Fruit fly (Drosophila melanogaster): ENCODE data around the gene Dfd.

Dfd gene

dm6 chr3R:6812107-6812875, 20.7 kb downstream of the Dfd start (continued):
- TF ChIP-seq CG10669 (GFP tag; optimal IDR thresholded peaks at IDR 0.05) (peak; percentile 16), dac (GFP tag; optimal IDR thresholded peaks at IDR 0.05) (no peak), dsx (GFP tag; optimal IDR thresholded peaks at IDR 0.05; ENCODE audit: poor library complexity, severe bottlenecking) (peak; percentile 91), CG7368 (GFP tag; optimal IDR thresholded peaks at IDR 0.05) (peak; percentile 10), Hr4 (GFP tag; optimal IDR thresholded peaks at IDR 0.05) (no peak), fd59A (GFP tag; optimal IDR thresholded peaks at IDR 0.05) (peak; percentile 36), esn (GFP tag; optimal IDR thresholded peaks at IDR 0.05) (peak; percentile 69), CG11902 (GFP tag; optimal IDR thresholded peaks at IDR 0.05) (peak; percentile 31)

- no peak for TF ChIP-seq Hr39 (GFP tag; optimal IDR thresholded peaks at IDR 0.05)
- no peak for TF ChIP-seq CG8319 (GFP tag; optimal IDR thresholded peaks at IDR 0.05)
- no peak for TF ChIP-seq esn (GFP tag; optimal IDR thresholded peaks at IDR 0.05)
- TF ChIP-seq Eip75B (GFP tag; optimal IDR thresholded peaks at IDR 0.05), result no peak
- TF ChIP-seq CG6163 (GFP tag; IDR thresholded peaks at IDR 0.05), result 0 out of 3 replicates have a peak, but pooled peaks have one; percentile 42
- no peak for TF ChIP-seq Sox102F (GFP tag; optimal IDR thresholded peaks at IDR 0.05)
- TF ChIP-seq CG6808 (GFP tag; optimal IDR thresholded peaks at IDR 0.05), result no peak
- peak; percentile 7 for TF ChIP-seq fkh (GFP tag; optimal IDR thresholded peaks at IDR 0.05)
- no peak for TF ChIP-seq net (GFP tag; optimal IDR thresholded peaks at IDR 0.05)
Observed at dm6 chr3R:6812876-6813199, 21.2 kb downstream of the Dfd start.

- TF ChIP-seq fd85E (GFP tag; optimal IDR thresholded peaks at IDR 0.05) (no peak), Hr39 (GFP tag; optimal IDR thresholded peaks at IDR 0.05) (no peak), achi (GFP tag; optimal IDR thresholded peaks at IDR 0.05) (no peak), Eip93F (GFP tag; optimal IDR thresholded peaks at IDR 0.05) (no peak), vri (GFP tag; optimal IDR thresholded peaks at IDR 0.05) (no peak), svp (GFP tag) (no peak), CG11762 (GFP tag; optimal IDR thresholded peaks at IDR 0.05; ENCODE audit: insufficient read depth) (no peak), CG8119 (GFP tag; IDR thresholded peaks at IDR 0.05) (no peak), CG16779 (tag; optimal IDR thresholded peaks at IDR 0.05) (no peak), Ets96B (tag; optimal IDR thresholded peaks at IDR 0.05) (no peak), salr (GFP tag; optimal IDR thresholded peaks at IDR 0.05) (no peak), CG15336 (GFP tag; IDR thresholded peaks at IDR 0.05) (no peak), CG6792 (GFP tag; optimal IDR thresholded peaks at IDR 0.05) (no peak), Lpt (GFP tag; optimal IDR thresholded peaks at IDR 0.05) (no peak), CG11902 (GFP tag; optimal IDR thresholded peaks at IDR 0.05) (no peak), CG3919 (GFP tag; optimal IDR thresholded peaks at IDR 0.05) (no peak), CG31627 (GFP tag; optimal IDR thresholded peaks at IDR 0.05) (no peak), fd59A (GFP tag; optimal IDR thresholded peaks at IDR 0.05) (no peak), Gug (GFP tag; IDR thresholded peaks at IDR 0.05) (no peak)
Observed at dm6 chr3R:6813259-6813658, 21.6 kb downstream of the Dfd start.

- TF ChIP-seq CG4318 (GFP tag; optimal IDR thresholded peaks at IDR 0.05) (no peak), Sox15 (GFP tag; optimal IDR thresholded peaks at IDR 0.05) (no peak), net (GFP tag; optimal IDR thresholded peaks at IDR 0.05) (no peak), CG15336 (GFP tag; IDR thresholded peaks at IDR 0.05) (no peak), CG11762 (GFP tag; optimal IDR thresholded peaks at IDR 0.05; ENCODE audit: insufficient read depth) (no peak), Sox102F (GFP tag; optimal IDR thresholded peaks at IDR 0.05) (no peak), Blimp-1 (GFP tag; optimal IDR thresholded peaks at IDR 0.05) (no peak), CG3919 (GFP tag; optimal IDR thresholded peaks at IDR 0.05) (no peak)
Observed at dm6 chr3R:6813941-6814556, 22.4 kb downstream of the Dfd start.
